Fruit fly (Drosophila melanogaster) whole organism, embryonic: ENCODE data around the gene CG2962.
A peak's percentile ranks its signal among the peaks of the same experiment; 100 is the strongest.

ENCODE experiments used
- Atf6 ChIP-seq: fragments of 200-800 bp; sonication (Bioruptor generic); IDR thresholded peaks from 2 replicates; pipeline ENCODE4 v1.3.6; 2022; ENCODE audit warnings: missing biosample characterization, missing genetic modification characterization
- CG10959 ChIP-seq: fragments of 200-800 bp; sonication (Bioruptor generic); IDR thresholded peaks from 2 replicates; pipeline ENCODE4 v1.3.6; 2022; ENCODE audit warnings: missing biosample characterization, missing genetic modification characterization
- CG11560 ChIP-seq: fragments of 200-800 bp; sonication (Bioruptor generic); IDR thresholded peaks from 3 replicates; pipeline ENCODE4 v1.3.6; 2022; ENCODE audit warnings: missing biosample characterization, missing genetic modification characterization
- CG12155 ChIP-seq: fragments of 200-800 bp; sonication (Bioruptor generic); optimal IDR thresholded peaks from 3 replicates; lab custom pipeline; 2016; ENCODE audit warnings: missing biosample characterization, missing genetic modification characterization
- CG14050 ChIP-seq: fragments of 200-800 bp; sonication (Bioruptor generic); IDR thresholded peaks from 3 replicates; pipeline ENCODE4 v1.3.6; 2022; ENCODE audit warnings: missing biosample characterization, missing genetic modification characterization
- CG14710 ChIP-seq: fragments of 200-800 bp; sonication (Bioruptor generic); optimal IDR thresholded peaks from 3 replicates; lab custom pipeline; 2019; ENCODE audit warnings: missing biosample characterization, mild to moderate bottlenecking, missing genetic modification characterization, moderate library complexity
- CG1529 ChIP-seq: fragments of 200-800 bp; sonication (Bioruptor generic); optimal IDR thresholded peaks from 3 replicates; lab custom pipeline; 2018; ENCODE audit warnings: missing biosample characterization, missing genetic modification characterization
- CG16815 ChIP-seq: fragments of 200-800 bp; sonication (Bioruptor generic); optimal IDR thresholded peaks from 3 replicates; lab custom pipeline; 2017; ENCODE audit warnings: missing biosample characterization, mild to moderate bottlenecking, missing genetic modification characterization
- CG18764 ChIP-seq: fragments of 200-800 bp; sonication (Bioruptor generic); optimal IDR thresholded peaks from 3 replicates; lab custom pipeline; 2016; ENCODE audit warnings: missing biosample characterization, missing genetic modification characterization
- CG2712 ChIP-seq: fragments of 200-800 bp; optimal IDR thresholded peaks from 3 replicates; lab custom pipeline; 2019; ENCODE audit warnings: missing biosample characterization, mild to moderate bottlenecking, missing genetic modification characterization, moderate library complexity
- CG3281 ChIP-seq: fragments of 200-800 bp; sonication (Bioruptor generic); optimal IDR thresholded peaks from 3 replicates; lab custom pipeline; 2017; ENCODE audit warnings: missing biosample characterization, mild to moderate bottlenecking, missing genetic modification characterization
- CG4360 ChIP-seq: fragments of 200-800 bp; sonication (Bioruptor generic); IDR thresholded peaks from 2 replicates; pipeline ENCODE4 v1.3.6; 2022; ENCODE audit warnings: missing biosample characterization, missing genetic modification characterization
- CG5180 ChIP-seq: fragments of 200-800 bp; sonication (Bioruptor generic); optimal IDR thresholded peaks from 3 replicates; lab custom pipeline; 2017; ENCODE audit warnings: missing biosample characterization, missing genetic modification characterization, mild to moderate bottlenecking, moderate library complexity, missing genetic modification reagents
- CG5953 ChIP-seq: fragments of 200-800 bp; sonication (Bioruptor generic); IDR thresholded peaks from 2 replicates; pipeline ENCODE4 v1.3.6; 2022; ENCODE audit warnings: missing biosample characterization, missing genetic modification characterization
- CG7372 ChIP-seq: fragments of 200-800 bp; sonication (Bioruptor generic); IDR thresholded peaks from 2 replicates; pipeline ENCODE4 v1.3.6; 2022; ENCODE audit warnings: missing biosample characterization, missing genetic modification characterization
- CG7963 ChIP-seq: fragments of 200-800 bp; sonication (Bioruptor generic); IDR thresholded peaks from 3 replicates; pipeline ENCODE4 v1.3.6; 2022; ENCODE audit warnings: missing biosample characterization, missing genetic modification characterization; ENCODE audit not compliant: partially characterized antibody
- CrebB ChIP-seq: fragments of 200-800 bp; sonication (Bioruptor generic); optimal IDR thresholded peaks from 3 replicates; lab custom pipeline; 2018; ENCODE audit warnings: missing biosample characterization, mild to moderate bottlenecking, missing genetic modification characterization
- D19A ChIP-seq: fragments of 200-800 bp; optimal IDR thresholded peaks from 3 replicates; lab custom pipeline; 2019; ENCODE audit warnings: missing biosample characterization, mild to moderate bottlenecking, missing genetic modification characterization, moderate library complexity
- Deaf1 ChIP-seq: fragments of 200-800 bp; optimal IDR thresholded peaks from 3 replicates; lab custom pipeline; 2019; ENCODE audit warnings: missing biosample characterization, mild to moderate bottlenecking, missing genetic modification characterization, moderate library complexity
- Fer2 ChIP-seq: fragments of 200-800 bp; sonication (Bioruptor generic); optimal IDR thresholded peaks from 2 replicates; lab custom pipeline; 2018; ENCODE audit warnings: missing biosample characterization, mild to moderate bottlenecking, missing genetic modification characterization, moderate library complexity
- Hr39 ChIP-seq: fragments of >200 bp; optimal IDR thresholded peaks from 2 replicates; lab custom pipeline; 2017
- Med ChIP-seq: fragments of 200-800 bp; sonication (Bioruptor generic); peaks from one replicate; lab custom pipeline; 2016; ENCODE audit warnings: missing biosample characterization, missing genetic modification characterization, mild to moderate bottlenecking, inconsistent platforms, moderate library complexity
- Meics ChIP-seq: fragments of 200-800 bp; sonication (Bioruptor generic); optimal IDR thresholded peaks from 2 replicates; lab custom pipeline; 2017; ENCODE audit warnings: missing biosample characterization, mild to moderate bottlenecking, missing genetic modification characterization
- NC2β ChIP-seq: fragments of 200-800 bp; sonication (Bioruptor generic); optimal IDR thresholded peaks from 2 replicates; lab custom pipeline; 2016; ENCODE audit warnings: missing biosample characterization, missing genetic modification characterization
- Nf-YA ChIP-seq: fragments of 200-800 bp; sonication (Bioruptor generic); IDR thresholded peaks from 2 replicates; pipeline ENCODE4 v1.3.6; 2022; ENCODE audit warnings: missing biosample characterization, missing genetic modification characterization
- Pdp1 ChIP-seq, 2 experiments: fragments of 200-800 bp; sonication (Bioruptor generic); optimal IDR thresholded peaks; 3 replicates each; lab custom pipeline; 2016; ENCODE audit warnings: missing biosample characterization in 2 of 2, missing genetic modification characterization in 2 of 2, mild to moderate bottlenecking in 1 of 2, moderate library complexity in 1 of 2
- Stat92E ChIP-seq, 3 experiments: fragments of >200 bp in 2 of 3; fragments of 200-800 bp in 1 of 3; sonication (Bioruptor generic) in 1 of 3; optimal IDR thresholded peaks; 2 replicates each; lab custom pipeline; 2017 to 2019; ENCODE audit warnings: missing biosample characterization in 3 of 3, missing genetic modification characterization in 3 of 3, mild to moderate bottlenecking in 1 of 3, moderate library complexity in 1 of 3
- Vsx1 ChIP-seq: fragments of 200-800 bp; sonication (Bioruptor generic); optimal IDR thresholded peaks from 2 replicates; lab custom pipeline; 2017; ENCODE audit warnings: missing biosample characterization, mild to moderate bottlenecking, missing genetic modification characterization, missing genetic modification reagents
- btn ChIP-seq: fragments of 200-800 bp; sonication (Bioruptor generic); optimal IDR thresholded peaks from 2 replicates; lab custom pipeline; 2016; ENCODE audit warnings: missing biosample characterization, missing genetic modification characterization
- ems ChIP-seq: fragments of 200-800 bp; sonication (Bioruptor generic); optimal IDR thresholded peaks from 3 replicates; lab custom pipeline; 2016; ENCODE audit warnings: missing biosample characterization, missing genetic modification characterization
- fd3F ChIP-seq: fragments of 200-800 bp; sonication (Bioruptor generic); optimal IDR thresholded peaks from 2 replicates; lab custom pipeline; 2018; ENCODE audit warnings: missing biosample characterization, mild to moderate bottlenecking, missing genetic modification characterization, moderate library complexity
- ham ChIP-seq: fragments of 200-800 bp; sonication (Bioruptor generic); IDR thresholded peaks from 2 replicates; pipeline ENCODE4 v1.3.6; 2022; ENCODE audit warnings: missing biosample characterization, missing genetic modification characterization
- hkb ChIP-seq, 2 experiments: fragments of 200-800 bp in 1 of 2; fragments of >200 bp in 1 of 2; sonication (Bioruptor generic) in 1 of 2; IDR thresholded peaks in 1 of 2; optimal IDR thresholded peaks in 1 of 2; 2 replicates each; pipeline versions ENCODE4 v1.3.6 to Lab custom; 2017 to 2022; ENCODE audit warnings: missing biosample characterization in 1 of 2, missing genetic modification characterization in 1 of 2
- lab ChIP-seq: fragments of 200-800 bp; sonication (Bioruptor generic); optimal IDR thresholded peaks from 3 replicates; lab custom pipeline; 2017; ENCODE audit warnings: missing biosample characterization, missing genetic modification characterization, mild to moderate bottlenecking, moderate library complexity, missing genetic modification reagents
- lilli ChIP-seq: fragments of 200-800 bp; sonication (Bioruptor generic); optimal IDR thresholded peaks from 3 replicates; lab custom pipeline; 2016; ENCODE audit warnings: missing biosample characterization, missing genetic modification characterization
- maf-S ChIP-seq: fragments of 200-800 bp; sonication (Bioruptor generic); optimal IDR thresholded peaks from 2 replicates; lab custom pipeline; 2016; ENCODE audit warnings: missing biosample characterization, missing genetic modification characterization
- mld ChIP-seq: fragments of 200-800 bp; sonication (Bioruptor generic); IDR thresholded peaks from 3 replicates; pipeline ENCODE4 v1.3.6; 2022; ENCODE audit warnings: missing biosample characterization, missing genetic modification characterization; ENCODE audit not compliant: partially characterized antibody
- nau ChIP-seq: fragments of 200-800 bp; sonication (Bioruptor generic); optimal IDR thresholded peaks from 3 replicates; lab custom pipeline; 2017; ENCODE audit warnings: missing biosample characterization, mild to moderate bottlenecking, missing genetic modification characterization, missing genetic modification reagents
- p53 ChIP-seq: fragments of 200-800 bp; sonication (Bioruptor generic); optimal IDR thresholded peaks from 2 replicates; lab custom pipeline; 2016; ENCODE audit warnings: missing biosample characterization, missing genetic modification characterization
- pita ChIP-seq: fragments of 200-800 bp; sonication (Bioruptor generic); optimal IDR thresholded peaks from 2 replicates; lab custom pipeline; 2017; ENCODE audit warnings: missing biosample characterization, mild to moderate bottlenecking, missing genetic modification characterization
- sna ChIP-seq: fragments of 200-800 bp; sonication (Bioruptor generic); IDR thresholded peaks from 2 replicates; pipeline ENCODE4 v1.3.6; 2022; ENCODE audit warnings: missing biosample characterization, missing genetic modification characterization; ENCODE audit not compliant: partially characterized antibody
- stwl ChIP-seq: fragments of 200-800 bp; sonication (Bioruptor generic); optimal IDR thresholded peaks from 3 replicates; lab custom pipeline; 2018; ENCODE audit warnings: missing biosample characterization, mild to moderate bottlenecking, missing genetic modification characterization, moderate library complexity
- tll ChIP-seq, 2 experiments: fragments of 200-800 bp in 1 of 2; fragments of >200 bp in 1 of 2; sonication (Bioruptor generic) in 1 of 2; optimal IDR thresholded peaks; 2 replicates each; lab custom pipeline; 2017 to 2019; ENCODE audit warnings: missing biosample characterization in 2 of 2, missing genetic modification characterization in 2 of 2, mild to moderate bottlenecking in 1 of 2, moderate library complexity in 1 of 2
- trem ChIP-seq: fragments of 200-800 bp; optimal IDR thresholded peaks from 3 replicates; lab custom pipeline; 2019; ENCODE audit warnings: missing biosample characterization, mild to moderate bottlenecking, missing genetic modification characterization, moderate library complexity
- trh ChIP-seq: fragments of 200-800 bp; sonication (Bioruptor generic); optimal IDR thresholded peaks from 2 replicates; lab custom pipeline; 2016; ENCODE audit warnings: missing biosample characterization, missing genetic modification characterization
- vfl ChIP-seq: fragments of 200-800 bp; sonication (Bioruptor generic); optimal IDR thresholded peaks from 2 replicates; lab custom pipeline; 2016; ENCODE audit warnings: missing biosample characterization, missing genetic modification characterization
- wor ChIP-seq: fragments of 200-800 bp; sonication (Bioruptor generic); IDR thresholded peaks from 2 replicates; pipeline ENCODE4 v1.3.6; 2022; ENCODE audit warnings: missing biosample characterization, missing genetic modification characterization
- z ChIP-seq: fragments of 200-800 bp; sonication (Bioruptor generic); IDR thresholded peaks from 3 replicates; pipeline ENCODE4 v1.3.6; 2022; ENCODE audit warnings: missing biosample characterization, missing genetic modification characterization

Gene CG2962

DNA sequence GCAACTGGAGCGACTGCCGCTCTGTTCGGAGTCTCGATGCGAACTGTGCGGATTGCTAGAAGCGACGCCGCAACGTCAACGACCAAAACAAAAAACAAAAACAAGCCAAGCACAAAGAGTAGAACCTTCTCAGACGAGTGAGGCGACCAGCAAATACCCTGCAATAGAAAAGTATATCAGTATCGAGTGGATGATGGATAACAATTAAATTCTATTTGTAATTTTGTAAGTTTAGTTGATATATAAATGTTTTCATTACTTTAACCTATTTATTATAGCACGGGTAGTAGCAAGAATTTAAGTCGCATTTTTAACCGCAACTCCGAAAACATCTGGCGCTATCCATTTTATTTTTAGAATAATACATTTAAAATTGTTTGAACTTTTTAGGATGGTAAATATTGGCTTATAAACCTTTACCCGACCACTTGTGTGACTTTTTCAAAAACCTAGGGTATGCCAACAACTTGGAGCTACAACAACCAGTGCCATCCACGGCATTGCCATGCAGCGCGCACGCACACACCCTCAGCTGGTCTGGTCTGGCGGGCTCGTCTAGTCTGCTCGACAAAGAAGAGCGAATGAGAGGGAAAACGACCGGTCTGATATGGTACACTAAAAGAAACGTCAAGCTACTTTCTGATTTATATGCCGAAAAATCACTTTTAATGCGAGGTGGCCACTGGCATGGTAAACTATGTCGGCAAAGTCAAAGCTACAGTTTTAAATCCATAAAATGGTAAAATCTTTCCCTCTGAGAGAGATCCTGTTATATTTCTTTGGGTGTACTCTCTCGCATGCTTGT lies 49.0 kb upstream of the CG2962 start, which contains the start of gene CG12643 (continued):
- TF ChIP-seq tll (GFP tag; optimal IDR thresholded peaks at IDR 0.05; lab: Kevin White, UChicago), result no peak
- peak; percentile 63 for TF ChIP-seq Deaf1 (tag; lab: Kevin White, UChicago)
- TF ChIP-seq NC2β (GFP tag; lab: Kevin White, UChicago), result peak; percentile 92
- TF ChIP-seq CG16815 (GFP tag; lab: Kevin White, UChicago), result peak; percentile 65
- TF ChIP-seq CG7963 (GFP tag; lab: Robert Waterston, UW), result no peak
- TF ChIP-seq hkb (optimal IDR thresholded peaks at IDR 0.05; lab: Kevin White, UChicago), result peak; percentile 5
- peak; percentile 95 for TF ChIP-seq hkb (GFP tag; IDR thresholded peaks at IDR 0.05; lab: Robert Waterston, UW)
- TF ChIP-seq trh (GFP tag; lab: Kevin White, UChicago), result peak; percentile 28
- TF ChIP-seq CG1529 (GFP tag; lab: Kevin White, UChicago), result peak; percentile 75
- TF ChIP-seq Hr39, result no peak
- TF ChIP-seq Fer2 (tag; lab: Kevin White, UChicago), result peak; percentile 3
- TF ChIP-seq ems (GFP tag; lab: Kevin White, UChicago), result peak; percentile 92
- TF ChIP-seq Med, result peak; percentile 99
- peak; percentile 56 for TF ChIP-seq CrebB
- peak; percentile 73 for TF ChIP-seq CG14710 (tag; lab: Kevin White, UChicago)
- TF ChIP-seq mld (GFP tag; lab: Robert Waterston, UW), result no peak
- peak; percentile 35 for TF ChIP-seq ham (GFP tag; lab: Robert Waterston, UW)
- TF ChIP-seq CG10959 (GFP tag; lab: Robert Waterston, UW), result peak; percentile 85
- TF ChIP-seq CG11560, result peak; percentile 76
- TF ChIP-seq btn, result peak; percentile 94
- peak; percentile 81 for TF ChIP-seq CG12155
- TF ChIP-seq stwl (tag; lab: Kevin White, UChicago), result no peak
- TF ChIP-seq CG5180 (GFP tag; lab: Kevin White, UChicago), result peak; percentile 70
- TF ChIP-seq CG5953 (GFP tag; lab: Robert Waterston, UW), result peak; percentile 95
- TF ChIP-seq vfl (GFP tag; lab: Kevin White, UChicago), result peak; percentile 75
- peak; percentile 67 for TF ChIP-seq Vsx1
- TF ChIP-seq CG18764 (GFP tag; lab: Kevin White, UChicago), result peak; percentile 89
- TF ChIP-seq Atf6 (GFP tag; lab: Robert Waterston, UW), result peak; percentile 87
- peak; percentile 55 for TF ChIP-seq CG7372 (GFP tag; lab: Robert Waterston, UW)
- peak; percentile 94 for TF ChIP-seq lab (GFP tag; lab: Kevin White, UChicago)
- peak; percentile 49 for TF ChIP-seq trem (tag; lab: Kevin White, UChicago)
- TF ChIP-seq Pdp1 (GFP tag; optimal IDR thresholded peaks at IDR 0.05; lab: Kevin White, UChicago), result peak; percentile 90 to 91
- no peak for TF ChIP-seq sna (GFP tag; lab: Robert Waterston, UW)
- peak; percentile 89 for TF ChIP-seq CG14050 (GFP tag; lab: Robert Waterston, UW)
- TF ChIP-seq pita (GFP tag; lab: Kevin White, UChicago), result no peak
- TF ChIP-seq wor, result peak; percentile 88
- TF ChIP-seq D19A (tag; lab: Kevin White, UChicago), result peak; percentile 95
- TF ChIP-seq Stat92E (GFP tag; optimal IDR thresholded peaks at IDR 0.05; lab: Kevin White, UChicago), result peak in 1 of 3 experiments; percentile 48
- TF ChIP-seq z (GFP tag; lab: Robert Waterston, UW), result 0 out of 3 replicates have a peak, but pooled peaks have one; percentile 31
- TF ChIP-seq p53 (GFP tag; lab: Kevin White, UChicago), result peak; percentile 83
- TF ChIP-seq nau (GFP tag; lab: Kevin White, UChicago), result peak; percentile 85
- peak; percentile 75 for TF ChIP-seq CG2712 (tag; lab: Kevin White, UChicago)
- peak; percentile 86 for TF ChIP-seq Meics (GFP tag; lab: Kevin White, UChicago)
- peak; percentile 89 for TF ChIP-seq maf-S (GFP tag; lab: Kevin White, UChicago)
- TF ChIP-seq lilli (GFP tag; lab: Kevin White, UChicago), result peak; percentile 88
- peak; percentile 81; the same call in 1 of the 2 replicates for TF ChIP-seq Nf-YA (GFP tag; lab: Robert Waterston, UW)
- TF ChIP-seq CG3281, result peak; percentile 85
- peak; percentile 51 for TF ChIP-seq fd3F (GFP tag; lab: Kevin White, UChicago)
- peak; percentile 72 for TF ChIP-seq CG4360 (GFP tag; lab: Robert Waterston, UW)
